Worm (Caenorhabditis elegans) whole organism, L4 larva: Measurements from ENCODE around the gene lect-2.

Experiments used
- F44E2.7 ChIP-seq: fragments of 200-800 bp; sonication (Bioruptor generic); IDR thresholded peaks from 2 replicates; pipeline ENCODE4 v2.1.2; 2022; ENCODE audit warnings: missing genetic modification characterization, missing compliant biosample characterization
- F49E8.2 ChIP-seq: sonication (generic microtip); optimal IDR thresholded peaks from 2 replicates; lab custom pipeline; 2016; ENCODE audit warnings: missing compliant biosample characterization, mild to moderate bottlenecking, missing genetic modification characterization, borderline replicate concordance
- R02D3.7 ChIP-seq: fragments of 150-350 bp; sonication (generic microtip); optimal IDR thresholded peaks from 3 replicates; lab custom pipeline; 2014; ENCODE audit warnings: missing biosample characterization, missing genetic modification characterization
- Y5F2A.4 ChIP-seq: fragments of 200-800 bp; sonication (Bioruptor generic); optimal IDR thresholded peaks from 2 replicates; lab custom pipeline; 2018; ENCODE audit warnings: mild to moderate bottlenecking, missing genetic modification characterization, missing compliant biosample characterization
- ZK546.5 ChIP-seq, 2 experiments: sonication (generic microtip); optimal IDR thresholded peaks; 2 replicates each; lab custom pipeline; 2017; ENCODE audit warnings: missing biosample characterization in 2 of 2, missing genetic modification characterization in 2 of 2
- aha-1 ChIP-seq: fragments of 150-350 bp; peaks from one replicate; lab custom pipeline; 2014; ENCODE audit warnings: missing biosample characterization, missing genetic modification characterization
- arid-1 ChIP-seq: fragments of 200-800 bp; sonication (Bioruptor generic); conservative IDR thresholded peaks from 2 replicates; pipeline ENCODE4 v1.3.6; 2022; ENCODE audit warnings: missing genetic modification reagents, missing genetic modification characterization, missing compliant biosample characterization
- attf-4 ChIP-seq: sonication (generic microtip); optimal IDR thresholded peaks from 3 replicates; lab custom pipeline; 2017; ENCODE audit warnings: missing biosample characterization, missing genetic modification characterization
- ceh-20 ChIP-seq: fragments of 200-800 bp; sonication (Bioruptor generic); IDR thresholded peaks from 2 replicates; pipeline ENCODE4 v1.3.6; 2022; ENCODE audit warnings: missing genetic modification reagents, missing genetic modification characterization, missing compliant biosample characterization
- ceh-32 ChIP-seq: sonication (generic microtip); optimal IDR thresholded peaks from 2 replicates; lab custom pipeline; 2016; ENCODE audit warnings: mild to moderate bottlenecking, missing genetic modification characterization, missing compliant biosample characterization; ENCODE audit not compliant: poor library complexity
- ceh-62 ChIP-seq: sonication (generic microtip); optimal IDR thresholded peaks from 2 replicates; lab custom pipeline; 2017; ENCODE audit warnings: missing biosample characterization, missing genetic modification characterization
- daf-8 ChIP-seq: fragments of 200-800 bp; sonication (Bioruptor generic); IDR thresholded peaks from 2 replicates; pipeline ENCODE4 v1.3.6; 2022; ENCODE audit warnings: missing genetic modification characterization, missing compliant biosample characterization
- dpl-1 ChIP-seq: fragments of 150-350 bp; optimal IDR thresholded peaks from 2 replicates; lab custom pipeline; 2014; ENCODE audit warnings: missing biosample characterization, missing genetic modification reagents, missing genetic modification characterization
- dve-1 ChIP-seq: sonication (generic microtip); optimal IDR thresholded peaks from 2 replicates; lab custom pipeline; 2017; ENCODE audit warnings: antibody characterized with exemption, mild to moderate bottlenecking, missing genetic modification characterization, missing compliant biosample characterization; ENCODE audit not compliant: insufficient read depth
- fos-1 ChIP-seq: fragments of 150-350 bp; optimal IDR thresholded peaks from 2 replicates; lab custom pipeline; 2014; ENCODE audit warnings: missing biosample characterization, missing genetic modification characterization
- gei-8 ChIP-seq: fragments of 200-800 bp; sonication (Bioruptor generic); optimal IDR thresholded peaks from 2 replicates; lab custom pipeline; 2018; ENCODE audit warnings: mild to moderate bottlenecking, missing genetic modification characterization, missing compliant biosample characterization
- hif-1 ChIP-seq, 2 experiments: sonication (generic microtip); optimal IDR thresholded peaks; 2 replicates each; lab custom pipeline; 2016 to 2017; ENCODE audit warnings: missing compliant biosample characterization in 2 of 2, missing genetic modification characterization in 2 of 2, missing genetic modification reagents in 2 of 2, missing genotype in 2 of 2, mild to moderate bottlenecking in 1 of 2
- lin-15B ChIP-seq: fragments of 150-350 bp; sonication (generic microtip); optimal IDR thresholded peaks from 3 replicates; lab custom pipeline; 2014; ENCODE audit warnings: missing biosample characterization, missing genetic modification characterization
- lin-38 ChIP-seq: fragments of 200-800 bp; sonication (Bioruptor generic); IDR thresholded peaks from 2 replicates; pipeline ENCODE4 v1.3.6; 2022; ENCODE audit warnings: missing genetic modification reagents, missing genetic modification characterization, missing compliant biosample characterization
- lir-3 ChIP-seq: sonication (generic microtip); optimal IDR thresholded peaks from 2 replicates; lab custom pipeline; 2016; ENCODE audit warnings: mild to moderate bottlenecking, missing genetic modification characterization, missing compliant biosample characterization
- mdt-29 ChIP-seq: fragments of 200-800 bp; sonication (Bioruptor generic); IDR thresholded peaks from 2 replicates; pipeline ENCODE4 v1.3.6; 2022; ENCODE audit warnings: missing genetic modification reagents, missing genetic modification characterization, missing compliant biosample characterization
- mes-2 ChIP-seq: sonication (generic microtip); optimal IDR thresholded peaks from 2 replicates; lab custom pipeline; 2016; ENCODE audit warnings: missing genotype, mild to moderate bottlenecking, missing genetic modification characterization, missing compliant biosample characterization; ENCODE audit not compliant: poor library complexity, severe bottlenecking
- nhr-25 ChIP-seq: sonication (generic microtip); optimal IDR thresholded peaks from 2 replicates; lab custom pipeline; 2017; ENCODE audit warnings: missing genetic modification characterization, mild to moderate bottlenecking, missing compliant biosample characterization, antibody characterized with exemption, moderate library complexity, borderline replicate concordance; ENCODE audit not compliant: insufficient read depth
- nhr-42 ChIP-seq: fragments of 200-800 bp; sonication (Bioruptor generic); IDR thresholded peaks from 2 replicates; pipeline ENCODE4 v1.3.6; 2022; ENCODE audit warnings: missing genetic modification characterization, missing compliant biosample characterization
- nhr-48 ChIP-seq: sonication (generic microtip); optimal IDR thresholded peaks from 2 replicates; lab custom pipeline; 2016; ENCODE audit warnings: mild to moderate bottlenecking, missing genetic modification characterization, missing compliant biosample characterization
- php-3 ChIP-seq: fragments of 200-800 bp; sonication (Bioruptor generic); IDR thresholded peaks from 2 replicates; pipeline ENCODE4 v1.3.6; 2022; ENCODE audit warnings: missing genetic modification reagents, missing genetic modification characterization, missing compliant biosample characterization
- pqm-1 ChIP-seq: sonication (generic microtip); optimal IDR thresholded peaks from 2 replicates; lab custom pipeline; 2017; ENCODE audit warnings: missing biosample characterization, missing genetic modification characterization
- saeg-2 ChIP-seq: fragments of 200-800 bp; sonication (Bioruptor generic); IDR thresholded peaks from 2 replicates; pipeline ENCODE4 v1.3.6; 2022; ENCODE audit warnings: missing genetic modification reagents, missing genetic modification characterization, missing compliant biosample characterization
- sdz-12 ChIP-seq: fragments of 200-800 bp; sonication (Bioruptor generic); optimal IDR thresholded peaks from 2 replicates; lab custom pipeline; 2018; ENCODE audit warnings: mild to moderate bottlenecking, missing genetic modification characterization, missing compliant biosample characterization
- snpc-1.2 ChIP-seq: fragments of 200-800 bp; sonication (Bioruptor generic); IDR thresholded peaks from 2 replicates; pipeline ENCODE4 v1.3.6; 2022; ENCODE audit warnings: missing genetic modification reagents, missing genetic modification characterization, missing compliant biosample characterization
- spr-1 ChIP-seq: sonication (generic microtip); optimal IDR thresholded peaks from 2 replicates; lab custom pipeline; 2016; ENCODE audit warnings: mild to moderate bottlenecking, missing genetic modification characterization, missing compliant biosample characterization
- spr-3 ChIP-seq: fragments of 200-800 bp; sonication (Bioruptor generic); optimal IDR thresholded peaks from 2 replicates; lab custom pipeline; 2018; ENCODE audit warnings: mild to moderate bottlenecking, missing genetic modification characterization, missing compliant biosample characterization
- unc-130 ChIP-seq: sonication (generic microtip); optimal IDR thresholded peaks from 2 replicates; lab custom pipeline; 2016; ENCODE audit warnings: missing genetic modification reagents, missing genetic modification characterization, missing compliant biosample characterization
- unc-62 ChIP-seq, 3 experiments: fragments of 150-350 bp in 1 of 3; sonication (generic microtip); optimal IDR thresholded peaks in 2 of 3; peaks in 1 of 3; 1 replicate in 1 of 3; 2 replicates in 2 of 3; lab custom pipeline; 2014 to 2017; ENCODE audit warnings: missing biosample characterization in 3 of 3, missing genetic modification characterization in 3 of 3, missing genetic modification reagents in 3 of 3, missing genotype in 1 of 3
- vab-7 ChIP-seq: fragments of 200-800 bp; sonication (Bioruptor generic); IDR thresholded peaks from 2 replicates; pipeline ENCODE4 v1.3.6; 2022; ENCODE audit warnings: missing genetic modification reagents, missing genetic modification characterization, missing compliant biosample characterization
- zag-1 ChIP-seq: fragments of 150-350 bp; optimal IDR thresholded peaks from 2 replicates; lab custom pipeline; 2014; ENCODE audit warnings: missing biosample characterization, missing genetic modification characterization
- zfp-2 ChIP-seq: sonication (generic microtip); optimal IDR thresholded peaks from 2 replicates; lab custom pipeline; 2016; ENCODE audit warnings: mild to moderate bottlenecking, missing genetic modification characterization, missing compliant biosample characterization
- zip-11 ChIP-seq: fragments of 200-800 bp; sonication (Bioruptor generic); IDR thresholded peaks from 2 replicates; pipeline ENCODE4 v1.3.6; 2022; ENCODE audit warnings: missing genetic modification characterization, missing compliant biosample characterization
- zip-2 ChIP-seq: fragments of 150-350 bp; optimal IDR thresholded peaks from 2 replicates; lab custom pipeline; 2014; ENCODE audit warnings: missing biosample characterization, missing genetic modification characterization
- ztf-11 ChIP-seq: fragments of 150-350 bp; optimal IDR thresholded peaks from 2 replicates; lab custom pipeline; 2014; ENCODE audit warnings: missing biosample characterization, missing genetic modification characterization
- ztf-7 ChIP-seq: fragments of 150-350 bp; optimal IDR thresholded peaks from 2 replicates; lab custom pipeline; 2014; ENCODE audit warnings: missing biosample characterization, missing genetic modification characterization

Gene lect-2

DNA sequence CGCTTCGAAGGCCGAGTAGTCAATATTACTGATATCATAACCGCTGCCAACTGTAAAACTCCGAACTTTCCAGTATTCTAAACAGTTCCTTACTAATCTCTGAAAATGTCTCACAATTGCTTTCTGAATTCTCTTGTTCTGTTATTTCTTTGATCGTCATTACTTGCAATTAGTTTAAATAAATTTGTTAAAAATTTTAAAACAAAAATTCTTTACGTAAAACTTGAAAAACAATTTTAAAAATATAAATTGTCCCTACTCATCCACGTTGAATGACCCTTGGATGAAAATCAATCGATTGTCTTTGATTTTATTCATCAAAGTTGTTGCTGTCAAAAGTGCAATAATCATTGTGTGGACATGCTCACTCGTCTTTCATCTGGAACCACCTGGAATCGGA lies 3.7 kb downstream of the lect-2 start, which contains the start of gene acdh-8:
Gene acdh-8, plus strand, starts transcription at position 301 of the 400 bp plus-strand sequence.
- no peak for TF ChIP-seq ceh-62 (tag; lab: Kevin White, UChicago)

DNA sequence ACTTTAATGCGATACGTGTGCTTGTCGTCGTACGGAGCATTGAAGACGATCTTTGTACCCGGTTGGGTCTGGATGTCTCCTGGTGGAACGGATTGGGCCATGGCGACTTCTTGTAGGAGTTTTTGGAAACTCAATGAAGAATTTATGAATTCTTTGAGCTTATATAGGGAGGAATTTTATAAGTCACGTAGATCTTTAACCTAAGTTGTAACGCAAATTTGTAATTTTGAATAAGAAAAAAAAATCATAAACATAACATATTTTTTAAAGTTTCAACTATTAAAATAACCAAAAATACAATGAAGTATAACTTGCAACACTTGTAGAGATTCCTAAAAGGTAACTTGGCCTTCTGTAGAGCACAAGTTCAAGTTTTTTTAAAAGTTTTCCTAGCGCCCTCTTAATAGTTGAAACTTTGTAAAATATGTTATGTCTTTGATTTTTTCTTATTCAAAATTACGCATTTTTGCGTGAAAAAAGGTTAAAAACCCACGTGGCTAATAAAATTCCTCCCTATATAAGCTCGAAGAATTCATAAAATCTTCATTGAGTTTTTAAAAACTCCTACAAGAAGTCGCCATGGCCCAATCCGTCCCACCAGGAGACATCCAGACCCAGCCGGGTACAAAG lies 6.9 kb downstream of the lect-2 start, which contains the start of the genes msp-63 and msp-142:
Gene msp-63, minus strand, starts transcription at position 101 of the 630 bp plus-strand sequence.
Gene msp-142, plus strand, starts transcription at position 580 of the 630 bp plus-strand sequence.
- TF ChIP-seq nhr-48: no peak
- no peak for TF ChIP-seq zfp-2 (tag; lab: Kevin White, UChicago)
- TF ChIP-seq daf-8 (GFP tag; lab: Robert Waterston, UW): no peak
- TF ChIP-seq arid-1 (GFP tag; lab: Robert Waterston, UW): no peak
- TF ChIP-seq mdt-29 (GFP tag; lab: Robert Waterston, UW): no peak
- no peak for TF ChIP-seq ZK546.5 (tag; optimal IDR thresholded peaks at IDR 0.05; lab: Kevin White, UChicago)
- TF ChIP-seq gei-8 (GFP tag; lab: Kevin White, UChicago): no peak
- no peak for TF ChIP-seq lin-15B (tag; lab: Kevin White, UChicago)
- TF ChIP-seq zip-11: no peak
- no peak for TF ChIP-seq fos-1 (tag; lab: Kevin White, UChicago)
- no peak for TF ChIP-seq ztf-7 (tag; lab: Kevin White, UChicago)
- no peak for TF ChIP-seq aha-1 (tag; lab: Kevin White, UChicago)
- TF ChIP-seq F49E8.2 (tag; lab: Kevin White, UChicago): no peak
- TF ChIP-seq spr-1 (tag; lab: Kevin White, UChicago): no peak
- no peak for TF ChIP-seq ceh-32 (tag; lab: Kevin White, UChicago)
- TF ChIP-seq mes-2: no peak
- TF ChIP-seq ceh-20 (GFP tag; lab: Robert Waterston, UW): no peak
- no peak for TF ChIP-seq nhr-42 (GFP tag; lab: Robert Waterston, UW)

DNA sequence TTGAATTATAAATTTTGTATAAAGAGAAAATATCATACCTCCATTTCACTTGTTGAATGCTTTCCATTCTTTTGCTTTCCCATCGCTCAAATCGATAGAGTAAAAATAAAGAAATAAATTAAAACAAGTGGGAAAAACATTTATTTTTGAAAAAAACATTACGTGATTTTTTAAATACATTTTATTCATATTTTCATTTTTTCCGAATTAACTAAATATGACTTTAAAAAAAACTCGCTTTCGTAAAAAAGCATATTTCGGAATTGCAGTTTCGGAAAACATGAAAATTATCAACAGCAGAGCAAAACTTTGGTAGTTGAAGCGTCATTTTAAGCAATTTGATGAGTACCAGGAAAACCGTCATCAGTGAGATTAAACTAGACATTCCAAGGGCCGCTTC lies 9.0 kb downstream of the lect-2 start, which contains the start of gene K05F1.8:
Gene K05F1.8, minus strand, starts transcription at position 101 of the 400 bp plus-strand sequence.
- TF ChIP-seq ztf-11 (tag; lab: Kevin White, UChicago) (no peak), nhr-42 (GFP tag; lab: Robert Waterston, UW) (no peak), sdz-12 (no peak)

DNA sequence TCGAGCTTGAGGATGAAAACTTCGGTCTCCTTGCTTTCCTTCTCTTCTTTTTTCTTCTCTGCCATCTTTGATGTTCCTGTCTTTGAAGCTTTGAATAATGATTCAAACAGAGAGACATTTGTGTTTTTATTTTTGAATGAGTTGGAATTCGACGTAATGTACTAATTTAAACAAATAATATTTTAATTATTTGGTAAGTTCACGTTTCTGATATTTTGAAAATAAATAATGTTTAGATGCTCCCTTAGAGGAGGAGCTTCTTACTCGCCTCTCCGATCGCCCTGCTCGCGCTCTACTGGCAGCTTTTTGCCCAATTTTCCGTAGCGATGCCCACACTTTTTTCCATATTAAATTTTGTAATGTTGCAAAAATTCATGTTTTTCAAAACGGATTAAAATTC lies 10.6 kb downstream of the lect-2 start, which contains the start of the genes K05F1.9 and K05F1.1:
Gene K05F1.9, minus strand, starts transcription at position 101 of the 400 bp plus-strand sequence.
Gene K05F1.1, plus strand, starts transcription at position 308 of the 400 bp plus-strand sequence.
- no peak for TF ChIP-seq dpl-1
- TF ChIP-seq lin-38 (GFP tag; lab: Robert Waterston, UW): no peak
- TF ChIP-seq zip-2 (tag; lab: Kevin White, UChicago): no peak
- TF ChIP-seq saeg-2 (GFP tag; lab: Robert Waterston, UW): no peak
- no peak for TF ChIP-seq ztf-7 (tag; lab: Kevin White, UChicago)
- no peak for TF ChIP-seq Y5F2A.4 (GFP tag; lab: Kevin White, UChicago)
- TF ChIP-seq lir-3 (tag; lab: Kevin White, UChicago): no peak
- no peak for TF ChIP-seq ceh-20 (GFP tag; lab: Robert Waterston, UW)
- TF ChIP-seq spr-1 (tag; lab: Kevin White, UChicago): no peak
- TF ChIP-seq zag-1 (tag; lab: Kevin White, UChicago): no peak

DNA sequence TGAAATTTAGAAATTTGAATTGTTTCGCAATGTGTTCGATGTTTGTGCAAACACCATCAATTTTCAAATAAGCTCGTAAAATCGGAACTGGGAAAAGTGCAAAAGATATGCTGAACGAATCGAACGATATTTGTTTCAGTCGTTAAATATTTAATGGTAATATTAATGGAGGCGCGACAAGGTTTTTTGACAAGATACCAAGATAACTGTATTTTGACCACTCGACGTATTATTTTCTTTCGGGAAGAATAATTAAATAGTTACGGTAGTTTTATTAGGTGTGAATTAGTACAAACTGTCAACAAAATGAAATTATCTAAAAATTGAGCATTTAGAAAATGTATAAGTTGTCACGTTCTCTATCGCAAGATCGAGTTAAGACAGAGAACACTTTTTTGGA lies 13.8 kb downstream of the lect-2 start:
- TF ChIP-seq php-3 (GFP tag; lab: Robert Waterston, UW) (peak; percentile 96), attf-4 (no peak), zfp-2 (tag; lab: Kevin White, UChicago) (no peak), spr-3 (no peak), F49E8.2 (tag; lab: Kevin White, UChicago) (no peak), dve-1 (tag; lab: Kevin White, UChicago) (peak; percentile 70), nhr-48 (no peak), F44E2.7 (GFP tag; lab: Robert Waterston, UW) (no peak), unc-130 (GFP tag; lab: Kevin White, UChicago) (no peak), pqm-1 (tag; lab: Kevin White, UChicago) (peak; percentile 9), dpl-1 (no peak), mdt-29 (GFP tag; lab: Robert Waterston, UW) (no peak), vab-7 (GFP tag; lab: Robert Waterston, UW) (no peak), snpc-1.2 (GFP tag; lab: Robert Waterston, UW) (no peak), R02D3.7 (tag; lab: Kevin White, UChicago) (no peak), nhr-25 (tag; lab: Kevin White, UChicago) (no peak), hif-1 (tag; optimal IDR thresholded peaks at IDR 0.05; lab: Kevin White, UChicago) (peak in 1 of 2 experiments; percentile 8), unc-62 (GFP tag; optimal IDR thresholded peaks at IDR 0.05 in 1 of 2; lab: Kevin White, UChicago) (no peak), unc-62 (tag; optimal IDR thresholded peaks at IDR 0.05; lab: Kevin White, UChicago) (no peak)
